Worm (Caenorhabditis elegans) whole organism, late embryonic: ENCODE measurements around the gene C55B6.7.

Experiments used
- F13H6.1 ChIP-seq: sonication (generic microtip); optimal IDR thresholded peaks from 2 replicates; lab custom pipeline; 2016; ENCODE audit warnings: missing genetic modification characterization, missing compliant biosample characterization
- K09A11.1 ChIP-seq: sonication (generic microtip); optimal IDR thresholded peaks from 2 replicates; lab custom pipeline; 2017; ENCODE audit warnings: antibody characterized with exemption, mild to moderate bottlenecking, missing genetic modification characterization, missing compliant biosample characterization; ENCODE audit not compliant: insufficient read depth
- T23F11.4 ChIP-seq: fragments of 200-800 bp; sonication (Bioruptor generic); optimal IDR thresholded peaks from 2 replicates; lab custom pipeline; 2018; ENCODE audit warnings: mild to moderate bottlenecking, missing genetic modification characterization, missing compliant biosample characterization
- ama-1 ChIP-seq: fragments of 150-350 bp; optimal IDR thresholded peaks from 2 replicates; lab custom pipeline; 2014
- ceh-30 ChIP-seq: fragments of 150-350 bp; optimal IDR thresholded peaks from 2 replicates; lab custom pipeline; 2014; ENCODE audit warnings: missing biosample characterization, missing genetic modification characterization
- fkh-6 ChIP-seq: sonication (generic microtip); optimal IDR thresholded peaks from 2 replicates; lab custom pipeline; 2016; ENCODE audit warnings: missing genetic modification characterization, missing compliant biosample characterization
- lin-11 ChIP-seq: fragments of 200-800 bp; sonication (Bioruptor generic); optimal IDR thresholded peaks from 2 replicates; lab custom pipeline; 2018; ENCODE audit warnings: mild to moderate bottlenecking, missing genetic modification characterization, missing compliant biosample characterization
- nfya-1 ChIP-seq: sonication (generic microtip); optimal IDR thresholded peaks from 2 replicates; lab custom pipeline; 2017; ENCODE audit warnings: missing genetic modification characterization, mild to moderate bottlenecking, missing compliant biosample characterization, antibody characterized with exemption, moderate library complexity
- pha-4 ChIP-seq: fragments of 150-350 bp; optimal IDR thresholded peaks from 2 replicates; lab custom pipeline; 2018; ENCODE audit warnings: missing biosample characterization, missing genetic modification reagents, missing genetic modification characterization
- sox-2 ChIP-seq: fragments of 200-800 bp; sonication (Bioruptor generic); IDR thresholded peaks from 2 replicates; pipeline ENCODE4 v1.3.6; 2022; ENCODE audit warnings: missing genetic modification reagents, missing genetic modification characterization, missing compliant biosample characterization
- tbx-2 ChIP-seq: sonication (generic microtip); optimal IDR thresholded peaks from 2 replicates; lab custom pipeline; 2016; ENCODE audit warnings: missing genetic modification characterization, missing compliant biosample characterization
- ttx-3 ChIP-seq: sonication (generic microtip); optimal IDR thresholded peaks from 2 replicates; lab custom pipeline; 2016; ENCODE audit warnings: missing genetic modification reagents, missing genetic modification characterization, missing compliant biosample characterization
- unc-86 ChIP-seq: sonication (generic microtip); optimal IDR thresholded peaks from 2 replicates; lab custom pipeline; 2016; ENCODE audit warnings: missing genetic modification characterization, missing compliant biosample characterization
- zip-5 ChIP-seq: sonication (generic microtip); optimal IDR thresholded peaks from 2 replicates; lab custom pipeline; 2016; ENCODE audit warnings: missing genetic modification characterization, missing compliant biosample characterization

- TF ChIP-seq pha-4 (tag; lab: Kevin White, UChicago) (no peak), ttx-3 (tag; lab: Kevin White, UChicago) (no peak), ceh-30 (tag; lab: Kevin White, UChicago) (no peak), K09A11.1 (tag; lab: Kevin White, UChicago) (no peak), T23F11.4 (no peak), zip-5 (tag; lab: Kevin White, UChicago) (no peak), tbx-2 (tag; lab: Kevin White, UChicago) (no peak), unc-86 (tag; lab: Kevin White, UChicago) (no peak), nfya-1 (tag; lab: Kevin White, UChicago) (no peak), sox-2 (GFP tag; lab: Robert Waterston, UW) (no peak), lin-11 (no peak), F13H6.1 (tag; lab: Kevin White, UChicago) (no peak), fkh-6 (tag; lab: Kevin White, UChicago) (no peak), ama-1 (lab: Kevin White, UChicago) (no peak)
Observed at ce11 chrX:7155879-7156278, 35.9 kb downstream of the C55B6.7 start, which contains the start of gene C54D1.7.
